Worm (Caenorhabditis elegans) whole organism, L2 larva: ENCODE results near the gene T26H5.10.
A peak's percentile ranks its signal among the peaks of the same experiment; 100 is the strongest.

Experiments
- C34F6.9 ChIP-seq: fragments of 150-350 bp; optimal IDR thresholded peaks from 2 replicates; lab custom pipeline; 2014; ENCODE audit warnings: missing biosample characterization, missing genetic modification characterization
- F13H6.1 ChIP-seq: sonication (generic microtip); optimal IDR thresholded peaks from 2 replicates; lab custom pipeline; 2016; ENCODE audit warnings: missing genetic modification characterization, missing compliant biosample characterization
- aly-2 ChIP-seq: fragments of 150-350 bp; optimal IDR thresholded peaks from 2 replicates; lab custom pipeline; 2014; ENCODE audit warnings: missing biosample characterization, missing genetic modification characterization
- ama-1 ChIP-seq: fragments of 150-350 bp; optimal IDR thresholded peaks from 2 replicates; lab custom pipeline; 2018; ENCODE audit warnings: inconsistent platforms
- blmp-1 ChIP-seq: sonication (generic microtip); optimal IDR thresholded peaks from 2 replicates; lab custom pipeline; 2017; ENCODE audit warnings: missing genetic modification characterization, mild to moderate bottlenecking, missing compliant biosample characterization, antibody characterized with exemption, moderate library complexity; ENCODE audit not compliant: insufficient read depth
- ceh-16 ChIP-seq: fragments of 150-350 bp; optimal IDR thresholded peaks from 2 replicates; lab custom pipeline; 2014; ENCODE audit warnings: missing biosample characterization, missing genetic modification characterization
- dmd-4 ChIP-seq: sonication (generic microtip); optimal IDR thresholded peaks from 2 replicates; lab custom pipeline; 2017; ENCODE audit warnings: missing biosample characterization, missing genetic modification characterization
- egl-27 ChIP-seq: sonication (generic microtip); optimal IDR thresholded peaks from 3 replicates; lab custom pipeline; 2017; ENCODE audit warnings: missing biosample characterization, missing genetic modification reagents, missing genetic modification characterization
- elt-3 ChIP-seq: sonication (generic microtip); optimal IDR thresholded peaks from 2 replicates; lab custom pipeline; 2017; ENCODE audit warnings: missing biosample characterization, missing genetic modification characterization
- fos-1 ChIP-seq: fragments of 150-350 bp; optimal IDR thresholded peaks from 2 replicates; lab custom pipeline; 2014; ENCODE audit warnings: missing biosample characterization, missing genetic modification characterization
- gmeb-1 ChIP-seq: fragments of 150-350 bp; optimal IDR thresholded peaks from 2 replicates; lab custom pipeline; 2014; ENCODE audit warnings: missing biosample characterization, missing genetic modification characterization
- lin-11 ChIP-seq: fragments of 150-350 bp; sonication (generic microtip); optimal IDR thresholded peaks from 2 replicates; lab custom pipeline; 2014; ENCODE audit warnings: missing biosample characterization, missing genetic modification characterization, inconsistent platforms, mixed read lengths
- lin-13 ChIP-seq: fragments of 150-350 bp; optimal IDR thresholded peaks from 2 replicates; lab custom pipeline; 2014; ENCODE audit warnings: missing biosample characterization, missing genetic modification reagents, missing genetic modification characterization
- lin-39 ChIP-seq: fragments of 150-350 bp; optimal IDR thresholded peaks from 2 replicates; lab custom pipeline; 2014; ENCODE audit warnings: missing biosample characterization, missing genetic modification reagents, missing genetic modification characterization
- lsy-2 ChIP-seq, 2 experiments: fragments of 150-350 bp in 1 of 2; sonication (generic microtip) in 1 of 2; optimal IDR thresholded peaks; 2 replicates each; lab custom pipeline; 2014 to 2017; ENCODE audit warnings: missing biosample characterization in 2 of 2, missing genetic modification characterization in 2 of 2
- mab-5 ChIP-seq: fragments of 150-350 bp; optimal IDR thresholded peaks from 2 replicates; lab custom pipeline; 2014; ENCODE audit warnings: missing biosample characterization, missing genetic modification characterization
- mdl-1 ChIP-seq, 2 experiments: fragments of 150-350 bp in 1 of 2; sonication (generic microtip) in 1 of 2; optimal IDR thresholded peaks; 2 replicates each; lab custom pipeline; 2017; ENCODE audit warnings: missing biosample characterization in 2 of 2, missing genetic modification characterization in 2 of 2
- nhr-11 ChIP-seq: fragments of 150-350 bp; optimal IDR thresholded peaks from 2 replicates; lab custom pipeline; 2014; ENCODE audit warnings: missing biosample characterization, missing genetic modification characterization
- nhr-23 ChIP-seq: fragments of 150-350 bp; optimal IDR thresholded peaks from 2 replicates; lab custom pipeline; 2014; ENCODE audit warnings: missing biosample characterization, missing genetic modification reagents, missing genetic modification characterization
- nhr-25 ChIP-seq: fragments of 150-350 bp; sonication (generic microtip); optimal IDR thresholded peaks from 3 replicates; lab custom pipeline; 2014; ENCODE audit warnings: missing biosample characterization, missing genetic modification characterization
- nhr-6 ChIP-seq: fragments of 150-350 bp; optimal IDR thresholded peaks from 2 replicates; lab custom pipeline; 2014; ENCODE audit warnings: missing biosample characterization, missing genetic modification characterization
- nhr-77 ChIP-seq: fragments of 150-350 bp; optimal IDR thresholded peaks from 2 replicates; lab custom pipeline; 2014; ENCODE audit warnings: missing biosample characterization, missing genetic modification characterization
- peb-1 ChIP-seq: fragments of 150-350 bp; optimal IDR thresholded peaks from 2 replicates; lab custom pipeline; 2014; ENCODE audit warnings: missing biosample characterization, missing genetic modification characterization
- sem-4 ChIP-seq: fragments of 150-350 bp; optimal IDR thresholded peaks from 2 replicates; lab custom pipeline; 2014; ENCODE audit warnings: missing biosample characterization, missing genetic modification reagents, missing genetic modification characterization
- skn-1 ChIP-seq: sonication (generic microtip); optimal IDR thresholded peaks from 2 replicates; lab custom pipeline; 2017; ENCODE audit warnings: missing biosample characterization, missing genetic modification characterization
- sma-9 ChIP-seq, 2 experiments: fragments of 150-350 bp in 1 of 2; sonication (generic microtip) in 1 of 2; optimal IDR thresholded peaks; 2 replicates each; lab custom pipeline; 2014 to 2016; ENCODE audit warnings: missing genetic modification characterization in 2 of 2, mild to moderate bottlenecking in 1 of 2, missing biosample characterization in 1 of 2, missing compliant biosample characterization in 1 of 2, missing genetic modification reagents in 1 of 2, moderate library complexity in 1 of 2
- snpc-4 ChIP-seq: fragments of 150-350 bp; optimal IDR thresholded peaks from 2 replicates; lab custom pipeline; 2014; ENCODE audit warnings: missing biosample characterization, missing genetic modification characterization
- unc-39 ChIP-seq: fragments of 150-350 bp; optimal IDR thresholded peaks from 2 replicates; lab custom pipeline; 2014; ENCODE audit warnings: missing biosample characterization, missing genetic modification characterization
- unc-55 ChIP-seq: fragments of 150-350 bp; sonication (generic microtip); optimal IDR thresholded peaks from 3 replicates; lab custom pipeline; 2014; ENCODE audit warnings: missing biosample characterization, missing genetic modification reagents, missing genetic modification characterization
- unc-62 ChIP-seq: fragments of 150-350 bp; optimal IDR thresholded peaks from 2 replicates; lab custom pipeline; 2014; ENCODE audit warnings: missing biosample characterization, missing genetic modification reagents, missing genetic modification characterization
- zag-1 ChIP-seq: fragments of 150-350 bp; optimal IDR thresholded peaks from 2 replicates; lab custom pipeline; 2014; ENCODE audit warnings: missing biosample characterization, missing genetic modification characterization
- ztf-1 ChIP-seq: fragments of 200-800 bp; sonication (Bioruptor generic); conservative IDR thresholded peaks from 2 replicates; pipeline ENCODE4 v1.3.6; 2022; ENCODE audit warnings: missing genetic modification characterization, missing compliant biosample characterization
- ztf-11 ChIP-seq: sonication (generic microtip); optimal IDR thresholded peaks from 2 replicates; lab custom pipeline; 2017; ENCODE audit warnings: missing biosample characterization, missing genetic modification characterization

T26H5.10 gene

ce11 chrV:15481374-15481773 lies 37.8 kb upstream of the T26H5.10 start, which contains the start of gene nhr-150:
TSS of gene nhr-150 (minus strand) at chrV:15481465.
- TF ChIP-seq lin-13 (GFP tag; lab: Kevin White, UChicago), result no peak
- TF ChIP-seq peb-1 (tag; lab: Kevin White, UChicago), result no peak
- TF ChIP-seq lsy-2 (tag; optimal IDR thresholded peaks at IDR 0.05; lab: Kevin White, UChicago), result no peak
- peak; percentile 50 for TF ChIP-seq sma-9 (GFP tag; optimal IDR thresholded peaks at IDR 0.05; lab: Kevin White, UChicago)
- no peak for TF ChIP-seq sma-9 (tag; optimal IDR thresholded peaks at IDR 0.05; lab: Kevin White, UChicago)
- TF ChIP-seq, all 48 proteins: peak for 1

DNA sequence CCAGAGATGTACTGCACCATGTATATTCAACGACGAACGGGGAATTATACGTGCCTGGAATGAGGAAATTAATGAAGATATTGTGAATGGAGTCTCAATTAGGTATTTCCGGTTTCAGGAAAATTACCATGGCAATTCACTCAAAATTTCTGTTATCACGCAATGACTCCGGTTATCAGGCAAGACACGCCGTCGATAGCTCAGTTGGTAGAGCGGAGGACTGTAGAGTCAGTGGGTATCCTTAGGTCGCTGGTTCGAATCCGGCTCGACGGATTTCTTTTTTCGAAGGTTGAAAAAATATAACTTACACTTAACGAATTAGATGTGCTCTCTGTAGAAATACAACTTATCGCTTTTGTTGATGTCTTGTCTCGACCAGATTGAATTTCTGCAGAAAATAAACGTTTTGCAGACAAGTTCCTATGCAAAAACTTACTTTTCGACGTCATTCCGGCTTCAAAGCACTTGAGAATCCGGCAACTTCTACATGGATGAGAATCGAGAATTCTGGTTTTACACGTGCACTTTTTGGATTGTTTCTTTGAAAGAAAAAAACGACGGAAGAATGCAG lies 37.0 kb upstream of the T26H5.10 start:
- TF ChIP-seq mdl-1 (tag; optimal IDR thresholded peaks at IDR 0.05; lab: Kevin White, UChicago) (no peak), unc-39 (no peak), blmp-1 (tag; lab: Kevin White, UChicago) (no peak), lin-13 (GFP tag; lab: Kevin White, UChicago) (no peak), aly-2 (no peak), C34F6.9 (no peak), lin-11 (tag; lab: Kevin White, UChicago) (no peak), sma-9 (GFP tag; optimal IDR thresholded peaks at IDR 0.05; lab: Kevin White, UChicago) (no peak), sma-9 (tag; optimal IDR thresholded peaks at IDR 0.05; lab: Kevin White, UChicago) (no peak), lin-39 (tag; lab: Kevin White, UChicago) (no peak), sem-4 (tag; lab: Kevin White, UChicago) (no peak), F13H6.1 (tag; lab: Kevin White, UChicago) (no peak), nhr-6 (no peak), elt-3 (no peak), unc-55 (no peak), ztf-1 (GFP tag; lab: Robert Waterston, UW) (no peak), ztf-11 (tag; lab: Kevin White, UChicago) (no peak), skn-1 (tag; lab: Kevin White, UChicago) (no peak), ceh-16 (tag; lab: Kevin White, UChicago) (no peak), nhr-11 (no peak)

DNA sequence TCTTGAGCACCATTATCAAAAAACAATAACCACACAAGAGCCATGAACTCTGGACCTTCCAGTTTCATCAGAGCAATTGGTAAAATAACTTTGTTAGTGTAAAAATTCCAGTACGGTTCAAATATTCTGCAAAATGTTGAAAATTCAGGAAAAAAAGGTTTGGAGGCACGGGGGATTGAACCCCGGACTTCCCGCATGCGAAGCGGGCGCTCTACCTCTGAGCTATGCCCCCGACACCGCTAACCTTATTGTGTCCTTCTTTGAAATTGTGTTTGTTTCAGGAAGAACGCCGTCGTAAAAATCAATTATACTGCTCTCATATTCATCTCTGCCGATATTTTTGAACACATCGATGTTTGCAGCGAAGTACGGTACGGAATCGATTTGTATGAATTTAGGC lies 36.2 kb upstream of the T26H5.10 start:
- TF ChIP-seq nhr-11 (no peak), snpc-4 (tag; lab: Kevin White, UChicago) (no peak), gmeb-1 (tag; lab: Kevin White, UChicago) (no peak), nhr-25 (no peak), unc-39 (no peak), sem-4 (tag; lab: Kevin White, UChicago) (no peak), egl-27 (tag; lab: Kevin White, UChicago) (no peak), nhr-23 (tag; lab: Kevin White, UChicago) (no peak), zag-1 (tag; lab: Kevin White, UChicago) (no peak), aly-2 (no peak), nhr-6 (no peak)

- TF ChIP-seq sma-9 (GFP tag; optimal IDR thresholded peaks at IDR 0.05; lab: Kevin White, UChicago) (peak; percentile 15), sma-9 (tag; optimal IDR thresholded peaks at IDR 0.05; lab: Kevin White, UChicago) (no peak), mdl-1 (tag; optimal IDR thresholded peaks at IDR 0.05; lab: Kevin White, UChicago) (no peak), fos-1 (tag; lab: Kevin White, UChicago) (peak; percentile 56)
Measured at ce11 chrV:15479107-15479506, 35.5 kb upstream of the T26H5.10 start.

- TF ChIP-seq nhr-6, result no peak
- TF ChIP-seq nhr-11, result no peak
- no peak for TF ChIP-seq mab-5 (tag; lab: Kevin White, UChicago)
- no peak for TF ChIP-seq ama-1 (lab: Kevin White, UChicago)
- no peak for TF ChIP-seq lsy-2 (tag; optimal IDR thresholded peaks at IDR 0.05; lab: Kevin White, UChicago)
- no peak for TF ChIP-seq gmeb-1 (tag; lab: Kevin White, UChicago)
- no peak for TF ChIP-seq mdl-1 (tag; optimal IDR thresholded peaks at IDR 0.05; lab: Kevin White, UChicago)
- no peak for TF ChIP-seq nhr-77 (tag; lab: Kevin White, UChicago)
- no peak for TF ChIP-seq unc-62 (GFP tag; lab: Kevin White, UChicago)
- no peak for TF ChIP-seq dmd-4 (tag; lab: Kevin White, UChicago)
- no peak for TF ChIP-seq aly-2
- no peak for TF ChIP-seq sem-4 (tag; lab: Kevin White, UChicago)
- TF ChIP-seq lin-39 (tag; lab: Kevin White, UChicago), result no peak
- no peak for TF ChIP-seq elt-3
- TF ChIP-seq nhr-25, result no peak
- TF ChIP-seq sma-9 (GFP tag; optimal IDR thresholded peaks at IDR 0.05; lab: Kevin White, UChicago), result no peak
- no peak for TF ChIP-seq sma-9 (tag; optimal IDR thresholded peaks at IDR 0.05; lab: Kevin White, UChicago)
Measured at ce11 chrV:15478597-15478996, 35.0 kb upstream of the T26H5.10 start, which contains the start of gene C06B8.2. TSS of gene C06B8.2 (minus strand) at chrV:15478749.
